Worm (Caenorhabditis elegans) whole organism, mixed stage, embryonic: ENCODE results near the gene F41G3.3.

ENCODE experiments used
- M03D4.4 ChIP-seq: sonication (generic microtip); optimal IDR thresholded peaks from 2 replicates; lab custom pipeline; 2017; ENCODE audit warnings: mild to moderate bottlenecking, missing genetic modification characterization, missing compliant biosample characterization
- bed-3 ChIP-seq: fragments of 200-800 bp; sonication (Bioruptor generic); optimal IDR thresholded peaks from 3 replicates; lab custom pipeline; 2018; ENCODE audit warnings: mild to moderate bottlenecking, missing genetic modification characterization, moderate library complexity, missing compliant biosample characterization
- blmp-1 ChIP-seq: fragments of 150-350 bp; optimal IDR thresholded peaks from 2 replicates; lab custom pipeline; 2014; ENCODE audit warnings: missing biosample characterization, missing genetic modification characterization
- ceh-39 ChIP-seq: fragments of 150-350 bp; optimal IDR thresholded peaks from 2 replicates; lab custom pipeline; 2014; ENCODE audit warnings: missing biosample characterization, missing genetic modification characterization
- ceh-43 ChIP-seq: fragments of 200-800 bp; sonication (Bioruptor generic); optimal IDR thresholded peaks from 2 replicates; lab custom pipeline; 2018; ENCODE audit warnings: mild to moderate bottlenecking, missing genetic modification characterization, moderate library complexity, missing compliant biosample characterization
- ceh-83 ChIP-seq: fragments of 200-800 bp; sonication (Bioruptor generic); optimal IDR thresholded peaks from 2 replicates; lab custom pipeline; 2018; ENCODE audit warnings: mild to moderate bottlenecking, missing genetic modification characterization, missing compliant biosample characterization
- ces-1 ChIP-seq: fragments of 150-350 bp; optimal IDR thresholded peaks from 2 replicates; lab custom pipeline; 2014; ENCODE audit warnings: missing biosample characterization, missing genetic modification reagents, missing genetic modification characterization
- cnd-1 ChIP-seq: fragments of 200-800 bp; sonication (Bioruptor generic); optimal IDR thresholded peaks from 2 replicates; lab custom pipeline; 2018; ENCODE audit warnings: mild to moderate bottlenecking, missing genetic modification characterization, missing compliant biosample characterization
- drap-1 ChIP-seq: fragments of 200-800 bp; sonication (Bioruptor generic); optimal IDR thresholded peaks from 3 replicates; lab custom pipeline; 2018; ENCODE audit warnings: mild to moderate bottlenecking, missing genetic modification characterization, missing compliant biosample characterization
- elt-1 ChIP-seq: sonication (generic microtip); optimal IDR thresholded peaks from 2 replicates; lab custom pipeline; 2017; ENCODE audit warnings: missing genetic modification characterization, mild to moderate bottlenecking, missing compliant biosample characterization, antibody characterized with exemption, moderate library complexity, borderline replicate concordance; ENCODE audit not compliant: insufficient read depth
- elt-3 ChIP-seq: fragments of 150-350 bp; optimal IDR thresholded peaks from 2 replicates; lab custom pipeline; 2014; ENCODE audit warnings: missing biosample characterization, missing genetic modification characterization
- flh-1 ChIP-seq: fragments of 200-800 bp; sonication (Bioruptor generic); optimal IDR thresholded peaks from 2 replicates; lab custom pipeline; 2018; ENCODE audit warnings: mild to moderate bottlenecking, missing genetic modification characterization, moderate library complexity, missing compliant biosample characterization
- ham-2 ChIP-seq: fragments of 200-800 bp; sonication (Bioruptor generic); optimal IDR thresholded peaks from 2 replicates; lab custom pipeline; 2018; ENCODE audit warnings: mild to moderate bottlenecking, missing genetic modification characterization, missing compliant biosample characterization
- hlh-1 ChIP-seq: fragments of 150-350 bp; optimal IDR thresholded peaks from 2 replicates; lab custom pipeline; 2014; ENCODE audit warnings: missing biosample characterization, missing genetic modification reagents, missing genetic modification characterization
- lin-13 ChIP-seq: fragments of 150-350 bp; optimal IDR thresholded peaks from 2 replicates; lab custom pipeline; 2014; ENCODE audit warnings: missing biosample characterization, missing genetic modification characterization
- lin-32 ChIP-seq: fragments of 200-800 bp; sonication (Bioruptor generic); optimal IDR thresholded peaks from 2 replicates; lab custom pipeline; 2018; ENCODE audit warnings: mild to moderate bottlenecking, missing genetic modification characterization, missing compliant biosample characterization
- lsy-2 ChIP-seq: fragments of 150-350 bp; optimal IDR thresholded peaks from 2 replicates; lab custom pipeline; 2014; ENCODE audit warnings: missing biosample characterization, missing genetic modification characterization
- mab-5 ChIP-seq: fragments of 150-350 bp; optimal IDR thresholded peaks from 2 replicates; lab custom pipeline; 2014; ENCODE audit warnings: missing biosample characterization, missing genetic modification characterization
- mep-1 ChIP-seq: fragments of 150-350 bp; optimal IDR thresholded peaks from 2 replicates; lab custom pipeline; 2017; ENCODE audit warnings: missing biosample characterization, missing genetic modification reagents, missing genetic modification characterization, inconsistent platforms
- mls-2 ChIP-seq: sonication (generic microtip); optimal IDR thresholded peaks from 2 replicates; lab custom pipeline; 2016; ENCODE audit warnings: mild to moderate bottlenecking, missing genetic modification characterization, moderate library complexity, missing compliant biosample characterization
- nhr-12 ChIP-seq: fragments of 150-350 bp; optimal IDR thresholded peaks from 2 replicates; lab custom pipeline; 2014; ENCODE audit warnings: missing biosample characterization, missing genetic modification characterization
- nhr-2 ChIP-seq: fragments of 150-350 bp; optimal IDR thresholded peaks from 2 replicates; lab custom pipeline; 2014; ENCODE audit warnings: missing biosample characterization, missing genetic modification characterization
- nhr-237 ChIP-seq: fragments of 150-350 bp; optimal IDR thresholded peaks from 2 replicates; lab custom pipeline; 2014; ENCODE audit warnings: missing biosample characterization, missing genetic modification characterization
- nhr-28 ChIP-seq: fragments of 150-350 bp; optimal IDR thresholded peaks from 2 replicates; lab custom pipeline; 2014; ENCODE audit warnings: missing biosample characterization, missing genetic modification characterization
- nhr-76 ChIP-seq: sonication (generic microtip); optimal IDR thresholded peaks from 2 replicates; lab custom pipeline; 2017; ENCODE audit warnings: missing biosample characterization, missing genetic modification characterization
- pha-4 ChIP-seq: fragments of 150-350 bp; optimal IDR thresholded peaks from 2 replicates; lab custom pipeline; 2018; ENCODE audit warnings: missing biosample characterization, missing genetic modification reagents, missing genetic modification characterization
- sem-2 ChIP-seq: fragments of 200-800 bp; sonication (Bioruptor generic); optimal IDR thresholded peaks from 2 replicates; lab custom pipeline; 2018; ENCODE audit warnings: mild to moderate bottlenecking, missing genetic modification characterization, missing compliant biosample characterization
- snpc-4 ChIP-seq: fragments of 150-350 bp; optimal IDR thresholded peaks from 2 replicates; lab custom pipeline; 2014; ENCODE audit warnings: missing biosample characterization, missing genetic modification characterization
- sptf-1 ChIP-seq: sonication (generic microtip); optimal IDR thresholded peaks from 2 replicates; lab custom pipeline; 2017; ENCODE audit warnings: mild to moderate bottlenecking, missing genetic modification characterization, moderate library complexity, missing compliant biosample characterization
- tbx-8 ChIP-seq: fragments of 200-800 bp; sonication (Bioruptor generic); optimal IDR thresholded peaks from 2 replicates; lab custom pipeline; 2018; ENCODE audit warnings: mild to moderate bottlenecking, missing genetic modification characterization, moderate library complexity, missing compliant biosample characterization
- unc-120 ChIP-seq: sonication (generic microtip); optimal IDR thresholded peaks from 2 replicates; lab custom pipeline; 2017; ENCODE audit warnings: missing genetic modification characterization, missing compliant biosample characterization; ENCODE audit not compliant: poor library complexity, severe bottlenecking
- unc-39 ChIP-seq: fragments of 150-350 bp; optimal IDR thresholded peaks from 2 replicates; lab custom pipeline; 2014; ENCODE audit warnings: missing biosample characterization, missing genetic modification characterization
- unc-62 ChIP-seq: fragments of 150-350 bp; optimal IDR thresholded peaks from 2 replicates; lab custom pipeline; 2014; ENCODE audit warnings: missing biosample characterization, missing genetic modification reagents, missing genetic modification characterization
- zip-8 ChIP-seq: fragments of 150-350 bp; optimal IDR thresholded peaks from 2 replicates; lab custom pipeline; 2014; ENCODE audit warnings: missing biosample characterization, missing genetic modification characterization
- ztf-11 ChIP-seq: fragments of 150-350 bp; optimal IDR thresholded peaks from 2 replicates; lab custom pipeline; 2014; ENCODE audit warnings: missing biosample characterization, missing genetic modification characterization

Gene F41G3.3

ce11 chrII:6716638-6717037 is 39.7 kb upstream of the F41G3.3 start, which contains the start of the genes T14B4.5 and T14B4.20:
Gene T14B4.5 (plus strand): TSS chrII:6716863.
Gene T14B4.20 (plus strand): TSS chrII:6716901.
- TF ChIP-seq bed-3 (GFP tag; lab: Kevin White, UChicago) (no peak), flh-1 (GFP tag; lab: Kevin White, UChicago) (no peak), M03D4.4 (tag; lab: Kevin White, UChicago) (no peak), drap-1 (GFP tag; lab: Kevin White, UChicago) (no peak), elt-1 (tag; lab: Kevin White, UChicago) (no peak), sem-2 (GFP tag; lab: Kevin White, UChicago) (no peak)

ce11 chrII:6718221-6718620 is 38.1 kb upstream of the F41G3.3 start, which contains the start of gene tsp-10:
Gene tsp-10 (plus strand): TSS chrII:6718586.
- TF ChIP-seq drap-1 (GFP tag; lab: Kevin White, UChicago) (no peak), ces-1 (GFP tag; lab: Kevin White, UChicago) (no peak), ceh-83 (GFP tag; lab: Kevin White, UChicago) (no peak), ceh-39 (tag; lab: Kevin White, UChicago) (no peak), nhr-2 (no peak), zip-8 (no peak), mls-2 (tag; lab: Kevin White, UChicago) (no peak)

- TF ChIP-seq M03D4.4 (tag; lab: Kevin White, UChicago) = peak; percentile 52
- no peak for TF ChIP-seq ham-2 (GFP tag; lab: Kevin White, UChicago)
- no peak for TF ChIP-seq lin-13
- TF ChIP-seq flh-1 (GFP tag; lab: Kevin White, UChicago) = no peak
- TF ChIP-seq ceh-39 (tag; lab: Kevin White, UChicago) = no peak
- TF ChIP-seq pha-4 = no peak
- TF ChIP-seq mep-1 (tag; lab: Kevin White, UChicago) = peak; percentile 5
- no peak for TF ChIP-seq nhr-2
- no peak for TF ChIP-seq ces-1 (GFP tag; lab: Kevin White, UChicago)
- no peak for TF ChIP-seq cnd-1 (tag; lab: Kevin White, UChicago)
- TF ChIP-seq mls-2 (tag; lab: Kevin White, UChicago) = no peak
- TF ChIP-seq nhr-237 (tag; lab: Kevin White, UChicago) = no peak
- no peak for TF ChIP-seq elt-1 (tag; lab: Kevin White, UChicago)
- no peak for TF ChIP-seq blmp-1 (tag; lab: Kevin White, UChicago)
- no peak for TF ChIP-seq lsy-2 (tag; lab: Kevin White, UChicago)
- no peak for TF ChIP-seq nhr-12 (tag; lab: Kevin White, UChicago)
- peak; percentile 30 for TF ChIP-seq drap-1 (GFP tag; lab: Kevin White, UChicago)
- no peak for TF ChIP-seq sem-2 (GFP tag; lab: Kevin White, UChicago)
- peak; percentile 48 for TF ChIP-seq unc-39 (tag; lab: Kevin White, UChicago)
- TF ChIP-seq elt-3 (tag; lab: Kevin White, UChicago) = no peak
- no peak for TF ChIP-seq ceh-43 (GFP tag; lab: Kevin White, UChicago)
- TF ChIP-seq hlh-1 (tag; lab: Kevin White, UChicago) = no peak
- TF ChIP-seq bed-3 (GFP tag; lab: Kevin White, UChicago) = peak; percentile 34
- TF ChIP-seq sptf-1 = peak; percentile 42
- no peak for TF ChIP-seq mab-5 (tag; lab: Kevin White, UChicago)
- no peak for TF ChIP-seq lin-32 (GFP tag; lab: Kevin White, UChicago)
- TF ChIP-seq snpc-4 (tag; lab: Kevin White, UChicago) = no peak
- TF ChIP-seq nhr-76 (tag; lab: Kevin White, UChicago) = no peak
- TF ChIP-seq ceh-83 (GFP tag; lab: Kevin White, UChicago) = no peak
- no peak for TF ChIP-seq tbx-8 (GFP tag; lab: Kevin White, UChicago)
- TF ChIP-seq nhr-28 (tag; lab: Kevin White, UChicago) = no peak
- no peak for TF ChIP-seq unc-62 (GFP tag; lab: Kevin White, UChicago)
- no peak for TF ChIP-seq ztf-11 (tag; lab: Kevin White, UChicago)
- peak; percentile 41 for TF ChIP-seq unc-120 (tag; lab: Kevin White, UChicago)
- no peak for TF ChIP-seq zip-8
Measured at ce11 chrII:6721581-6721980, 34.8 kb upstream of the F41G3.3 start.
